Worm (Caenorhabditis elegans) whole organism, L3 larva: Measurements from ENCODE around the gene dpy-19.
A peak's percentile ranks its signal among the peaks of the same experiment; 100 is the strongest.

Experiments used
- R02D3.7 ChIP-seq: fragments of 150-350 bp; optimal IDR thresholded peaks from 2 replicates; lab custom pipeline; 2014; ENCODE audit warnings: missing biosample characterization, missing genetic modification characterization
- ZK546.5 ChIP-seq: sonication (generic microtip); optimal IDR thresholded peaks from 2 replicates; lab custom pipeline; 2017; ENCODE audit warnings: missing biosample characterization, missing genetic modification characterization
- aly-2 ChIP-seq: fragments of 150-350 bp; optimal IDR thresholded peaks from 2 replicates; lab custom pipeline; 2014; ENCODE audit warnings: missing biosample characterization, missing genetic modification characterization
- ama-1 ChIP-seq: fragments of 150-350 bp; optimal IDR thresholded peaks from 2 replicates; lab custom pipeline; 2018
- ceh-16 ChIP-seq: sonication (generic microtip); optimal IDR thresholded peaks from 2 replicates; lab custom pipeline; 2017; ENCODE audit warnings: missing biosample characterization, missing genetic modification characterization
- ceh-28 ChIP-seq: fragments of 150-350 bp; optimal IDR thresholded peaks from 2 replicates; lab custom pipeline; 2014; ENCODE audit warnings: missing biosample characterization, missing genetic modification reagents, missing genetic modification characterization
- ceh-82 ChIP-seq: fragments of 150-350 bp; optimal IDR thresholded peaks from 2 replicates; lab custom pipeline; 2014; ENCODE audit warnings: missing biosample characterization, missing genetic modification characterization
- daf-12 ChIP-seq: fragments of 150-350 bp; optimal IDR thresholded peaks from 2 replicates; lab custom pipeline; 2014; ENCODE audit warnings: missing biosample characterization, missing genetic modification reagents, missing genetic modification characterization
- egl-27 ChIP-seq: sonication (generic microtip); optimal IDR thresholded peaks from 4 replicates; lab custom pipeline; 2017; ENCODE audit warnings: missing biosample characterization, missing genetic modification reagents, missing genetic modification characterization
- egl-5 ChIP-seq: fragments of 150-350 bp; optimal IDR thresholded peaks from 2 replicates; lab custom pipeline; 2017; ENCODE audit warnings: missing biosample characterization, missing genetic modification reagents, missing genetic modification characterization, inconsistent platforms
- elt-1 ChIP-seq: fragments of 150-350 bp; optimal IDR thresholded peaks from 2 replicates; lab custom pipeline; 2014; ENCODE audit warnings: missing biosample characterization, missing genetic modification characterization
- elt-2 ChIP-seq: sonication (generic microtip); optimal IDR thresholded peaks from 2 replicates; lab custom pipeline; 2016; ENCODE audit warnings: missing genetic modification reagents, mild to moderate bottlenecking, missing genetic modification characterization, missing compliant biosample characterization
- elt-3 ChIP-seq, 3 experiments: fragments of 150-350 bp in 1 of 3; sonication (generic microtip) in 2 of 3; optimal IDR thresholded peaks; 2 replicates in 2 of 3; 4 replicates in 1 of 3; lab custom pipeline; 2014 to 2017; ENCODE audit warnings: missing biosample characterization in 3 of 3, missing genetic modification characterization in 3 of 3
- eor-1 ChIP-seq, 2 experiments: fragments of 150-350 bp; optimal IDR thresholded peaks; 2 replicates each; lab custom pipeline; 2014 to 2018; ENCODE audit warnings: missing biosample characterization in 2 of 2, missing genetic modification characterization in 2 of 2
- fkh-10 ChIP-seq: sonication (generic microtip); optimal IDR thresholded peaks from 2 replicates; lab custom pipeline; 2017; ENCODE audit warnings: missing biosample characterization, missing genetic modification reagents, missing genetic modification characterization
- fkh-2 ChIP-seq: fragments of 150-350 bp; optimal IDR thresholded peaks from 2 replicates; lab custom pipeline; 2014; ENCODE audit warnings: missing biosample characterization, missing genetic modification reagents, missing genetic modification characterization
- fos-1 ChIP-seq: fragments of 150-350 bp; optimal IDR thresholded peaks from 2 replicates; lab custom pipeline; 2014; ENCODE audit warnings: missing biosample characterization, missing genetic modification characterization
- hmg-11 ChIP-seq: sonication (generic microtip); optimal IDR thresholded peaks from 2 replicates; lab custom pipeline; 2016; ENCODE audit warnings: missing genetic modification characterization, missing compliant biosample characterization
- jun-1 ChIP-seq: fragments of 150-350 bp; optimal IDR thresholded peaks from 2 replicates; lab custom pipeline; 2014; ENCODE audit warnings: missing biosample characterization, missing genetic modification reagents, missing genetic modification characterization
- lin-39 ChIP-seq: fragments of 150-350 bp; optimal IDR thresholded peaks from 2 replicates; lab custom pipeline; 2018; ENCODE audit warnings: missing biosample characterization, missing genetic modification reagents, missing genetic modification characterization
- lsy-12 ChIP-seq: sonication (generic microtip); optimal IDR thresholded peaks from 2 replicates; lab custom pipeline; 2016; ENCODE audit warnings: mild to moderate bottlenecking, missing genetic modification characterization, missing compliant biosample characterization
- mml-1 ChIP-seq: fragments of 150-350 bp; sonication (generic microtip); optimal IDR thresholded peaks from 3 replicates; lab custom pipeline; 2014; ENCODE audit warnings: missing biosample characterization, missing genetic modification characterization
- nfya-1 ChIP-seq: sonication (generic microtip); optimal IDR thresholded peaks from 2 replicates; lab custom pipeline; 2017; ENCODE audit warnings: missing genetic modification characterization, mild to moderate bottlenecking, missing compliant biosample characterization, antibody characterized with exemption, moderate library complexity; ENCODE audit not compliant: insufficient read depth
- nhr-11 ChIP-seq: fragments of 150-350 bp; optimal IDR thresholded peaks from 2 replicates; lab custom pipeline; 2014; ENCODE audit warnings: missing biosample characterization, missing genetic modification characterization
- nhr-237 ChIP-seq: fragments of 150-350 bp; optimal IDR thresholded peaks from 2 replicates; lab custom pipeline; 2014; ENCODE audit warnings: missing biosample characterization, missing genetic modification characterization
- nhr-25 ChIP-seq: sonication (generic microtip); optimal IDR thresholded peaks from 2 replicates; lab custom pipeline; 2017; ENCODE audit warnings: missing biosample characterization, missing genetic modification characterization
- nhr-43 ChIP-seq: sonication (generic microtip); optimal IDR thresholded peaks from 2 replicates; lab custom pipeline; 2016; ENCODE audit warnings: mild to moderate bottlenecking, missing genetic modification characterization, missing compliant biosample characterization; ENCODE audit not compliant: poor library complexity, severe bottlenecking
- nhr-67 ChIP-seq: fragments of 150-350 bp; optimal IDR thresholded peaks from 2 replicates; lab custom pipeline; 2014; ENCODE audit warnings: missing biosample characterization, missing genetic modification characterization
- nhr-76 ChIP-seq: fragments of 150-350 bp; sonication (generic microtip); optimal IDR thresholded peaks from 5 replicates; lab custom pipeline; 2014; ENCODE audit warnings: missing biosample characterization, missing genetic modification characterization
- nhr-77 ChIP-seq: fragments of 150-350 bp; optimal IDR thresholded peaks from 2 replicates; lab custom pipeline; 2014; ENCODE audit warnings: missing biosample characterization, missing genetic modification characterization
- pha-4 ChIP-seq: fragments of 150-350 bp; optimal IDR thresholded peaks from 2 replicates; lab custom pipeline; 2014; ENCODE audit warnings: missing biosample characterization, missing genetic modification reagents, missing genetic modification characterization
- pqm-1 ChIP-seq: fragments of 150-350 bp; optimal IDR thresholded peaks from 2 replicates; lab custom pipeline; 2017; ENCODE audit warnings: missing biosample characterization, missing genetic modification characterization, inconsistent platforms
- sea-2 ChIP-seq: fragments of 150-350 bp; sonication (generic microtip); optimal IDR thresholded peaks from 4 replicates; lab custom pipeline; 2014; ENCODE audit warnings: missing biosample characterization, missing genetic modification reagents, missing genetic modification characterization
- skn-1 ChIP-seq: fragments of 150-350 bp; optimal IDR thresholded peaks from 2 replicates; lab custom pipeline; 2014; ENCODE audit warnings: missing biosample characterization, missing genetic modification characterization
- snpc-4 ChIP-seq: fragments of 150-350 bp; optimal IDR thresholded peaks from 2 replicates; lab custom pipeline; 2014; ENCODE audit warnings: missing biosample characterization, missing genetic modification characterization
- tbx-2 ChIP-seq: sonication (generic microtip); optimal IDR thresholded peaks from 2 replicates; lab custom pipeline; 2016; ENCODE audit warnings: mild to moderate bottlenecking, missing genetic modification characterization, missing compliant biosample characterization
- zag-1 ChIP-seq: fragments of 150-350 bp; optimal IDR thresholded peaks from 2 replicates; lab custom pipeline; 2014; ENCODE audit warnings: missing biosample characterization, missing genetic modification characterization
- ztf-11 ChIP-seq: fragments of 150-350 bp; optimal IDR thresholded peaks from 2 replicates; lab custom pipeline; 2014; ENCODE audit warnings: missing biosample characterization, missing genetic modification characterization
- ztf-4 ChIP-seq: fragments of 150-350 bp; optimal IDR thresholded peaks from 2 replicates; lab custom pipeline; 2014; ENCODE audit warnings: missing biosample characterization, missing genetic modification characterization

dpy-19 gene

ce11 chrIII:8650235-8650817, 17.0 kb downstream of the dpy-19 start, which contains the start of gene flp-23:
flp-23 (plus strand) TSS chrIII:8650767.
- no peak for TF ChIP-seq ZK546.5 (tag; lab: Kevin White, UChicago)
- no peak for TF ChIP-seq elt-1 (tag; lab: Kevin White, UChicago)
- no peak for TF ChIP-seq nhr-11 (tag; lab: Kevin White, UChicago)
- TF ChIP-seq mml-1 (tag; lab: Kevin White, UChicago): no peak
- TF ChIP-seq egl-5 (tag; lab: Kevin White, UChicago): peak; percentile 8
- no peak for TF ChIP-seq zag-1
- TF ChIP-seq pqm-1 (tag; lab: Kevin White, UChicago): no peak
- TF ChIP-seq nhr-76: no peak
- no peak for TF ChIP-seq nhr-43 (tag; lab: Kevin White, UChicago)
- TF ChIP-seq fkh-2 (tag; lab: Kevin White, UChicago): no peak
- peak; percentile 35 for TF ChIP-seq lin-39 (tag; lab: Kevin White, UChicago)
- no peak for TF ChIP-seq snpc-4
- TF ChIP-seq hmg-11: peak; percentile 28
- peak; percentile 45 for TF ChIP-seq skn-1 (tag; lab: Kevin White, UChicago)
- TF ChIP-seq fkh-10 (GFP tag; lab: Kevin White, UChicago): no peak
- TF ChIP-seq ceh-16: no peak
- TF ChIP-seq sea-2 (GFP tag; lab: Kevin White, UChicago): no peak
- peak; percentile 16 for TF ChIP-seq pha-4 (tag; lab: Kevin White, UChicago)
- TF ChIP-seq ztf-11 (tag; lab: Kevin White, UChicago): no peak
- TF ChIP-seq aly-2 (tag; lab: Kevin White, UChicago): no peak
- no peak for TF ChIP-seq nhr-67 (tag; lab: Kevin White, UChicago)
- TF ChIP-seq ztf-4 (tag; lab: Kevin White, UChicago): no peak
- TF ChIP-seq jun-1 (tag; lab: Kevin White, UChicago): no peak
- TF ChIP-seq ceh-28 (tag; lab: Kevin White, UChicago): no peak
- TF ChIP-seq daf-12 (tag; lab: Kevin White, UChicago): no peak
- TF ChIP-seq nfya-1 (tag; lab: Kevin White, UChicago): peak; percentile 44
- no peak for TF ChIP-seq egl-27
- no peak for TF ChIP-seq fos-1 (tag; lab: Kevin White, UChicago)
- TF ChIP-seq, all 47 proteins: peak for 6

DNA sequence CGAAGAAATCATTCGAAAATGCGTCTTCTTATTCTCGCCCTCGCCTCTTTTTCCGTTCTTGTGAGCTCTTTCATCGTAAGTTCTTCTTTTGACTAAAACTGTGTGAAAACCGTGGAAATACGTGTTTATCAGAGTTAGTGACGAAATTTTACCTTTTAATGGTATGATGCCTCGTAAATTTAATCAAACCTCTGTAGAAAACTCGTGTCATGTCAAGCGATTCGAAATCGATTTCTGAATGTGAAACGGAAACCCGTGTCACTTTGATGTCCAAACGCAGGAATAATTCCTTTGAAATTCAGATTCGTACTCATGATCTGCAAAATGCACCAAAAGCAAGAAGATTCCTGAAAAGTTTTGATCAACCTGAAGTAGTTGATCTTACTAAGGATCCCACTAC, 18.7 kb downstream of the dpy-19 start, which contains the start of gene F22B7.3:
Gene F22B7.3 (plus strand): TSS at position 301 of the 400 bp plus-strand sequence.
- TF ChIP-seq zag-1 (no peak), ceh-28 (tag; lab: Kevin White, UChicago) (no peak), fkh-10 (GFP tag; lab: Kevin White, UChicago) (no peak), nhr-77 (tag; lab: Kevin White, UChicago) (no peak), nhr-76 (no peak), aly-2 (tag; lab: Kevin White, UChicago) (no peak), nhr-67 (tag; lab: Kevin White, UChicago) (no peak), ceh-82 (no peak), lsy-12 (tag; lab: Kevin White, UChicago) (no peak), skn-1 (tag; lab: Kevin White, UChicago) (no peak), nhr-11 (tag; lab: Kevin White, UChicago) (no peak), nhr-237 (tag; lab: Kevin White, UChicago) (no peak), egl-5 (tag; lab: Kevin White, UChicago) (no peak), eor-1 (tag; optimal IDR thresholded peaks at IDR 0.05; lab: Kevin White, UChicago) (no peak), fos-1 (tag; lab: Kevin White, UChicago) (no peak)

DNA sequence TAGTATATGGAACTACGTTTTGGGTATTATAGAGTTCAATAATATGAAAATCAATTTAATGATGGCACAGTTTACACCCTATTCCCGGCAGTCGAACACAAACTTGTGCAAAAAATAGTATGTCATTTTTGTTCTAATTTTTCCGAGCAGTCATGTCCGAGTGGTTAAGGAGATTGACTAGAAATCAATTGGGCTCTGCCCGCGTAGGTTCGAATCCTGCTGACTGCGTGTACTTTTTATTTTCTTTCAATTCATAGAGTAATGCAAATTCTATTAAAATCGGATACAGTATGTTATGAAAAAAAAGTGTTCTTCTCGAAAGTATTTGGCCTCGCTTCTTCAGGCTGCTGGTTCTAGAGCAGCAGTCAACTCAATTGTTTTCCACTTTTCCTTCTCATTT, 21.3 kb downstream of the dpy-19 start:
- TF ChIP-seq ztf-4 (tag; lab: Kevin White, UChicago): no peak
- no peak for TF ChIP-seq sea-2 (GFP tag; lab: Kevin White, UChicago)
- no peak for TF ChIP-seq zag-1
- no peak for TF ChIP-seq nhr-25
- no peak for TF ChIP-seq tbx-2 (tag; lab: Kevin White, UChicago)
- no peak for TF ChIP-seq nfya-1 (tag; lab: Kevin White, UChicago)
- no peak for TF ChIP-seq jun-1 (tag; lab: Kevin White, UChicago)
- TF ChIP-seq nhr-76: no peak
- TF ChIP-seq aly-2 (tag; lab: Kevin White, UChicago): no peak
- TF ChIP-seq ama-1: no peak
- no peak for TF ChIP-seq pqm-1 (tag; lab: Kevin White, UChicago)
- no peak for TF ChIP-seq lin-39 (tag; lab: Kevin White, UChicago)
- no peak for TF ChIP-seq egl-27
- TF ChIP-seq nhr-43 (tag; lab: Kevin White, UChicago): peak; percentile 40
- TF ChIP-seq elt-2: peak; percentile 12
- TF ChIP-seq R02D3.7 (tag; lab: Kevin White, UChicago): no peak
- no peak for TF ChIP-seq fkh-10 (GFP tag; lab: Kevin White, UChicago)
- TF ChIP-seq elt-3 (tag; optimal IDR thresholded peaks at IDR 0.05; lab: Kevin White, UChicago): no peak
